Fruit fly (Drosophila melanogaster) whole organism, pupa: ENCODE measurements around the gene CG14423.

ENCODE experiments used
- CG10348 ChIP-seq: fragments of 200-800 bp; sonication (Bioruptor generic); IDR thresholded peaks from 2 replicates; pipeline ENCODE4 v1.3.6; 2022; ENCODE audit warnings: missing biosample characterization, missing genetic modification characterization
- CG12605 ChIP-seq: fragments of 200-800 bp; sonication (Bioruptor generic); IDR thresholded peaks from 2 replicates; pipeline ENCODE4 v1.3.6; 2022; ENCODE audit warnings: missing biosample characterization, missing genetic modification characterization
- CG15710 ChIP-seq: fragments of 200-800 bp; sonication (Bioruptor generic); optimal IDR thresholded peaks from 2 replicates; lab custom pipeline; 2018; ENCODE audit warnings: missing biosample characterization, mild to moderate bottlenecking, missing genetic modification characterization, moderate library complexity
- CG32121 ChIP-seq: fragments of 200-800 bp; sonication (Bioruptor generic); IDR thresholded peaks from 2 replicates; pipeline ENCODE4 v1.3.6; 2022; ENCODE audit warnings: missing biosample characterization, missing genetic modification characterization
- CG8159 ChIP-seq: fragments of 200-800 bp; sonication (Bioruptor generic); optimal IDR thresholded peaks from 3 replicates; lab custom pipeline; 2018; ENCODE audit warnings: missing biosample characterization, mild to moderate bottlenecking, missing genetic modification characterization, moderate library complexity
- Snoo ChIP-seq: fragments of 200-800 bp; sonication (Bioruptor generic); optimal IDR thresholded peaks from 3 replicates; lab custom pipeline; 2017; ENCODE audit warnings: missing biosample characterization, mild to moderate bottlenecking, missing genetic modification characterization, inconsistent platforms

DNA sequence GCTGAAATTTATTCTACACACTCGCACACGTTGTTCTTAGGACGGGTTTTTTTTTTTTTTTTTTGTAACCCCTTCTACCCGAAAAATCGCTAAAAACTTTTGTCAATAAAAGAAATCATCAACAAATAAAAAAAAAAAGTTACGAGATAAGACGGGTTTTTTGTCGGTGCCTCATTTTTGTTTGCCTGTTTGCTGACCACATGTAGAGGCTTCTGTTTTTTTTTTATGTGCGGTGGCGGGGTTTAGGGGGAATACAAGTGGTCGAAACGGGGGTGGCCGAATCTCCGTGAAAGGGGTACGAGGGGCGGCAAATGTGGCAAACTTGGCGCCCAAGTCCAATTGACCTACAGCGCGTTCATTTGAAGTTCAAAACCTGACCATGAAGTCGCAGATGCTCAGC is 26.7 kb upstream of the CG14423 start:
- TF ChIP-seq CG32121 (GFP tag; lab: Robert Waterston, UW) (no peak), CG10348 (GFP tag; lab: Robert Waterston, UW) (no peak), Snoo (no peak), CG8159 (no peak), CG12605 (no peak), CG15710 (no peak)
